Fruit fly (Drosophila melanogaster): ENCODE data around the gene CG44362.

- TF ChIP-seq CG6163 (GFP tag; IDR thresholded peaks at IDR 0.05), result no peak; the same call in 1 of the 3 replicates
- TF ChIP-seq Eip93F (GFP tag; optimal IDR thresholded peaks at IDR 0.05), result no peak
- no peak for TF ChIP-seq CG6808 (GFP tag; optimal IDR thresholded peaks at IDR 0.05)
- TF ChIP-seq CG8632 (GFP tag; optimal IDR thresholded peaks at IDR 0.05), result no peak
- peak; percentile 14 for TF ChIP-seq lz (GFP tag; optimal IDR thresholded peaks at IDR 0.05)
- peak; percentile 49; the same call in 1 of the 3 replicates for TF ChIP-seq eg (GFP tag; IDR thresholded peaks at IDR 0.05)
- TF ChIP-seq CG31627 (GFP tag; optimal IDR thresholded peaks at IDR 0.05), result no peak
- no peak for TF ChIP-seq CG16779 (tag; optimal IDR thresholded peaks at IDR 0.05)
- no peak for TF ChIP-seq OdsH (GFP tag; optimal IDR thresholded peaks at IDR 0.05)
- TF ChIP-seq CG15336 (GFP tag; IDR thresholded peaks at IDR 0.05), result peak; percentile 58
- no peak for TF ChIP-seq dsx (GFP tag; optimal IDR thresholded peaks at IDR 0.05; ENCODE audit: poor library complexity, severe bottlenecking)
- TF ChIP-seq CG6792 (GFP tag; optimal IDR thresholded peaks at IDR 0.05), result no peak
- TF ChIP-seq Eip75B (GFP tag; optimal IDR thresholded peaks at IDR 0.05), result no peak
- TF ChIP-seq CG11762 (GFP tag; optimal IDR thresholded peaks at IDR 0.05; ENCODE audit: insufficient read depth), result no peak
These were observed 29.5 kb upstream of the CG44362 start for dm6 chr3L:11367797-11368196.
